Worm (Caenorhabditis elegans) whole organism, L4/young adult: ENCODE data around the gene nhr-45.
A peak's percentile ranks its signal among the peaks of the same experiment; 100 is the strongest.

Source experiments
- W03F9.2 ChIP-seq: fragments of 150-350 bp; optimal IDR thresholded peaks from 2 replicates; lab custom pipeline; 2014; ENCODE audit warnings: missing biosample characterization, missing genetic modification characterization
- dao-5 ChIP-seq: sonication (generic microtip); optimal IDR thresholded peaks from 2 replicates; lab custom pipeline; 2016; ENCODE audit warnings: missing genotype, missing genetic modification characterization, moderate library complexity, missing compliant biosample characterization
- him-1 ChIP-seq: sonication (generic microtip); optimal IDR thresholded peaks from 2 replicates; lab custom pipeline; 2016; ENCODE audit warnings: missing genotype, missing genetic modification reagents, missing genetic modification characterization, missing compliant biosample characterization

DNA sequence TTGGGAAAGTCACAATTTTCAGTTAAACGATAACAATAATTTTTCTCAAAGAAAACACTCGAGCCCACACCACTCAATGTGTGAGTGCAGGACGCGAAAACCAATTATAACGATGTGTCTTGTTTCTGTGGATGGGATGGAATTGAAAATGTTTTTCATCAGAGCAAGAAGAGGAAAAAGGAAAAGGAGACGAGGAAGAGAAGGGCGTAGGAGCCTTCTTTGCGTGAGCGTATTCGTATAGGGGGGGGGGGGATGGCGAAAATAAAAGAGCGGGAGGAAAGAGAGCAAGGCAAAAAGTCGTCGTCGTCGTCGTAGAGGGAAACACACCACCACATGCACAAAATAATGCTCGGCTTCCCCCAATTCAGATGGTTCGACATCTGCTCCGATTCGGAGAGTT, 40.1 kb downstream of the nhr-45 start:
- TF ChIP-seq dao-5 (tag; lab: Kevin White, UChicago) (no peak), W03F9.2 (tag; lab: Kevin White, UChicago) (no peak), him-1 (tag; lab: Kevin White, UChicago) (peak; percentile 22)
